Fruit fly (Drosophila melanogaster) whole organism, adult: ENCODE measurements around the gene CG7772.
A peak's percentile ranks its signal among the peaks of the same experiment; 100 is the strongest.

Source experiments
- CG12768 ChIP-seq: fragments of 200-800 bp; sonication (Bioruptor generic); optimal IDR thresholded peaks from 2 replicates; lab custom pipeline; 2017; ENCODE audit warnings: missing biosample characterization, missing genetic modification characterization, mild to moderate bottlenecking, moderate library complexity, missing genetic modification reagents
- CG7101 ChIP-seq: fragments of 200-800 bp; sonication (Bioruptor generic); optimal IDR thresholded peaks from 2 replicates; lab custom pipeline; 2018; ENCODE audit warnings: missing biosample characterization, mild to moderate bottlenecking, missing genetic modification characterization, moderate library complexity
- Clk ChIP-seq: fragments of 200-800 bp; sonication (Bioruptor generic); optimal IDR thresholded peaks from 2 replicates; lab custom pipeline; 2017; ENCODE audit warnings: missing biosample characterization, missing genetic modification characterization
- toe ChIP-seq: fragments of 200-800 bp; sonication (Bioruptor generic); optimal IDR thresholded peaks from 2 replicates; lab custom pipeline; 2016; ENCODE audit warnings: missing biosample characterization, missing genetic modification characterization

dm6 chrX:17881138-17882121 is 25.6 kb downstream of the CG7772 start:
- peak; percentile 73 for TF ChIP-seq CG7101 (tag; lab: Kevin White, UChicago)
- no peak for TF ChIP-seq Clk (GFP tag; lab: Kevin White, UChicago)
- TF ChIP-seq CG12768 (GFP tag; lab: Kevin White, UChicago) = no peak
- TF ChIP-seq toe (GFP tag; lab: Kevin White, UChicago) = no peak
